Worm (Caenorhabditis elegans): ENCODE data around the gene nhr-225.

- no peak for TF ChIP-seq snpc-4 (GFP tag; optimal IDR thresholded peaks at IDR 0.05)
- no peak for TF ChIP-seq snpc-4 (tag; optimal IDR thresholded peaks at IDR 0.05)
- no peak for TF ChIP-seq F33H1.4 (GFP tag; IDR thresholded peaks at IDR 0.05)
- TF ChIP-seq egrh-3 (GFP tag; IDR thresholded peaks at IDR 0.05), result no peak
- no peak for TF ChIP-seq Y56A3A.18 (GFP tag; IDR thresholded peaks at IDR 0.05)
- no peak for TF ChIP-seq nfya-1 (tag; optimal IDR thresholded peaks at IDR 0.05; ENCODE audit: borderline replicate concordance, insufficient read depth)
- no peak for TF ChIP-seq cebp-1 (GFP tag; IDR thresholded peaks at IDR 0.05)
- TF ChIP-seq cebp-1 (tag; optimal IDR thresholded peaks at IDR 0.05), result no peak
- no peak for TF ChIP-seq unc-62 (GFP tag; optimal IDR thresholded peaks at IDR 0.05)
- no peak for TF ChIP-seq ama-1 (optimal IDR thresholded peaks at IDR 0.05)
- TF ChIP-seq ama-1 (GFP tag; optimal IDR thresholded peaks at IDR 0.05), result no peak
- TF ChIP-seq lin-40 (tag; optimal IDR thresholded peaks at IDR 0.05), result no peak
- no peak for TF ChIP-seq B0019.2 (GFP tag; conservative IDR thresholded peaks at IDR 0.05)
- TF ChIP-seq snpc-1.3 (tag; optimal IDR thresholded peaks at IDR 0.05; ENCODE audit: insufficient read depth), result no peak
- no peak for TF ChIP-seq dpl-1 (GFP tag; optimal IDR thresholded peaks at IDR 0.05)
These were observed 29.6 kb downstream of the nhr-225 start, which contains the start of gene F41B5.12 for ce11 chrV:2260660-2261059.
